Worm (Caenorhabditis elegans): ENCODE data around the gene F14H8.4.

Gene F14H8.4

DNA sequence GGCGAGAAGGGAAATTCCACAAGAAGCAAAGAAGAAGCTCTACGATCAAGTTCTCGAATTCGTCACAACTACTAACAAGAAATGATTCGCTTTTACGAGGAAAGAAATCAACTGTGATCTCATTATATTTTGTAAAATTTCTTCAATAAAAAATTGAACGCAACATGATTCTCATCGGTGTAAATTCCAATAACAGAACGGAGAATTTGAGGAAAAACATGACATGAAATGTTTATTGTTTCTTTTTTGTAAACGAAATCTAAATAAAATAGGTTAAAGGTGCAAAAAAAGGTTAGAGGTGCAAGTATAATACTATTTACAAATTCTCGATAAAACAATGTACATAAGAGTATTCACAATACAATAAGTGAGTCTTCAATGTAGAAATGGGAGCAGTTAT lies 32.2 kb upstream of the F14H8.4 start:
- no peak for TF ChIP-seq nhr-129 (tag; optimal IDR thresholded peaks at IDR 0.05)
- TF ChIP-seq nhr-25 (tag; optimal IDR thresholded peaks at IDR 0.05): no peak
- TF ChIP-seq aly-2 (tag; optimal IDR thresholded peaks at IDR 0.05): no peak
- no peak for TF ChIP-seq C34F6.9 (tag; optimal IDR thresholded peaks at IDR 0.05)
- no peak for TF ChIP-seq sma-9 (GFP tag; optimal IDR thresholded peaks at IDR 0.05)
- TF ChIP-seq sma-9 (tag; optimal IDR thresholded peaks at IDR 0.05): no peak
- no peak for TF ChIP-seq ceh-16 (tag; optimal IDR thresholded peaks at IDR 0.05)
- no peak for TF ChIP-seq zag-1 (tag; optimal IDR thresholded peaks at IDR 0.05)
- no peak for TF ChIP-seq sem-4 (tag; optimal IDR thresholded peaks at IDR 0.05)
- no peak for TF ChIP-seq skn-1 (tag; optimal IDR thresholded peaks at IDR 0.05)
- TF ChIP-seq egl-27 (tag; optimal IDR thresholded peaks at IDR 0.05): no peak
- TF ChIP-seq ceh-82 (tag; optimal IDR thresholded peaks at IDR 0.05): no peak
- TF ChIP-seq R02D3.7 (tag; optimal IDR thresholded peaks at IDR 0.05): no peak
- no peak for TF ChIP-seq ztf-4 (tag; optimal IDR thresholded peaks at IDR 0.05)
- no peak for TF ChIP-seq ztf-1 (GFP tag; conservative IDR thresholded peaks at IDR 0.05)
- TF ChIP-seq ztf-11 (tag; optimal IDR thresholded peaks at IDR 0.05): no peak
- no peak for TF ChIP-seq nhr-23 (tag; optimal IDR thresholded peaks at IDR 0.05)
- no peak for TF ChIP-seq ZK546.5 (tag; optimal IDR thresholded peaks at IDR 0.05)
- no peak for TF ChIP-seq sma-3 (GFP tag; optimal IDR thresholded peaks at IDR 0.05)
- no peak for TF ChIP-seq nhr-11 (tag; optimal IDR thresholded peaks at IDR 0.05)
- no peak for TF ChIP-seq nhr-237 (tag; optimal IDR thresholded peaks at IDR 0.05)

- TF ChIP-seq peb-1 (tag; optimal IDR thresholded peaks at IDR 0.05) (no peak), nhr-10 (tag; optimal IDR thresholded peaks at IDR 0.05) (no peak), ZK546.5 (tag; optimal IDR thresholded peaks at IDR 0.05) (no peak), sma-9 (GFP tag; optimal IDR thresholded peaks at IDR 0.05) (no peak), sma-9 (tag; optimal IDR thresholded peaks at IDR 0.05) (no peak), unc-62 (GFP tag; optimal IDR thresholded peaks at IDR 0.05) (no peak), skn-1 (tag; optimal IDR thresholded peaks at IDR 0.05) (no peak), F13H6.1 (tag; optimal IDR thresholded peaks at IDR 0.05) (no peak), lin-39 (tag; optimal IDR thresholded peaks at IDR 0.05) (no peak), Y55F3AM.14 (GFP tag; optimal IDR thresholded peaks at IDR 0.05) (no peak), nhr-129 (tag; optimal IDR thresholded peaks at IDR 0.05) (no peak), crh-2 (tag; optimal IDR thresholded peaks at IDR 0.05) (no peak), sem-4 (tag; optimal IDR thresholded peaks at IDR 0.05) (no peak)
These were observed 31.0 kb upstream of the F14H8.4 start, which contains the start of gene T01C3.3 for ce11 chrV:14992627-14993117. Gene T01C3.3 (minus strand): TSS chrV:14992677.

DNA sequence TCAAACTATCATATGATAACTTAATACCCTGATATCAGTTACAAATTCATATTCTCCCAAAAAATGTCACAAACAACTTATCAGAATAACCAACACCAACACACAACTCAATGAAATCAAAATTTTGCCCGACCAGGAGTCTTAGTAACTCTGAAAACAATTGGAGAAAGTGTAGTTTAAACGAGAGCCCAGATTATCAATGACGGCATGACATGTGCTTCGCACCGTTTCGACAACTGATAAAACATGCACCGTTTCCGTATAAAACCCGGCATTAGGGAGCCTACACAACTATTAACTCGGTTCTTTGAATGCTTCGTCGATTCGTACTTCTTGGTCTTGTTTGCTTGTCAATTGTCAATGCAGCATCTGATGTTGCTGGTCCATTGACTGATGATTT lies 30.0 kb upstream of the F14H8.4 start, which contains the start of gene fil-1:
TSS of gene fil-1 (plus strand) at position 219 of the 400 bp plus-strand sequence.
- no peak for TF ChIP-seq R02D3.7 (tag; optimal IDR thresholded peaks at IDR 0.05)
- no peak for TF ChIP-seq unc-55 (GFP tag; optimal IDR thresholded peaks at IDR 0.05)
- TF ChIP-seq fos-1 (tag; optimal IDR thresholded peaks at IDR 0.05): peak; percentile 40
- peak; percentile 60 for TF ChIP-seq sma-9 (GFP tag; optimal IDR thresholded peaks at IDR 0.05)
- TF ChIP-seq sma-9 (tag; optimal IDR thresholded peaks at IDR 0.05): no peak

DNA sequence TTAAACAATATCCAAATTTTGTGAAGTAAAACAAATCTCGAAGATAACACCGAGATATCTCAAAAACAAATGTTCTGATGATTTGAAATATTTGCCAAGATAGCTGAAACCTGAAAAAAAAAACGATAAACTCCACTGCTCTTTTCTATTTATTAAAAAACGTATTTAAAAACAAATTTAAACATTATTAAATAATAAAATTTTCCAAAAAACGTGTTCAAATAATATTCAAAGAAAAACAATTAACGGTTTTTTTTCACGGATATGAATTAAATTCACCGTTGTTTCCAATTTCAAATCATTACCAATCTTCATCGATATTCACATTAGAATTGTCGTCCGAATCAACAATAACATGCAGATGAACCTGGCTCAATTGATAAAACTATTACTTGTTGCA lies 27.4 kb upstream of the F14H8.4 start, which contains the start of gene irld-14:
TSS of gene irld-14 (plus strand) at position 301 of the 400 bp plus-strand sequence.
- TF ChIP-seq nhr-23 (tag; optimal IDR thresholded peaks at IDR 0.05) (no peak), elt-3 (tag; optimal IDR thresholded peaks at IDR 0.05) (no peak), lsy-2 (tag; optimal IDR thresholded peaks at IDR 0.05) (no peak), nhr-237 (tag; optimal IDR thresholded peaks at IDR 0.05) (no peak), ceh-82 (tag; optimal IDR thresholded peaks at IDR 0.05) (no peak), skn-1 (tag; optimal IDR thresholded peaks at IDR 0.05) (no peak)

DNA sequence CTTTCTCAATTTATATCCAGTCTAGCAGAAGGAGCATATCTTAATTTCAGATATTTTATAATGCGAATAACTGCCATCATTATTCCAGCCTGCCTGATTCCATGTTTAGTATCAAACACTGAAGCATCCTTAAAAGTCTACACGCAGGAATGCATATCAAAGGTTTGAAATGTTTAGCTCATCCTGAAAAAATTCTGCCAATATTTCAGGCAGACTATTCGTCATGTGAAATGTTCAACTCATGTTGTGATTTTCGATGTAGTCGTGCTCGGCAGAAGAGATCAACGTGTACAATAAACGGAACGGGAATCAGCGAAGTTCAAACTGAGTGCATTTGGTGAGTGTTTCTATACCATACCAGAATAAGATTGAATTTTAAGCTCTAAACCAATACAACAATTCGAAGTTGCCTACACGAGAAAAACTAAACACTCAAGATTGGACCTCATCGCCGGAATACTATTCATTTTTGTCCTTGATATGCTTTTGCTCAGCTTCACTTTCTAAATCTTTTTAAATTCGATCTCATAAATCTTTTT lies 24.1 kb upstream of the F14H8.4 start, which contains the start of gene T01C3.11:
TSS of gene T01C3.11 (plus strand) at position 51 of the 539 bp plus-strand sequence.
- TF ChIP-seq Y55F3AM.14 (GFP tag; optimal IDR thresholded peaks at IDR 0.05) (no peak), lin-11 (tag; optimal IDR thresholded peaks at IDR 0.05) (no peak), blmp-1 (tag; optimal IDR thresholded peaks at IDR 0.05; ENCODE audit: insufficient read depth) (no peak)
